Worm (Caenorhabditis elegans) whole organism, young adult: ENCODE data around the gene T28D6.5.

ENCODE experiments used
- F23B12.7 ChIP-seq: sonication (generic microtip); optimal IDR thresholded peaks from 2 replicates; lab custom pipeline; 2017; ENCODE audit warnings: missing genetic modification characterization, mild to moderate bottlenecking, missing compliant biosample characterization, antibody characterized with exemption, moderate library complexity; ENCODE audit not compliant: insufficient read depth
- Y53G8AR.9 ChIP-seq: fragments of 200-800 bp; sonication (Bioruptor generic); conservative IDR thresholded peaks from 2 replicates; pipeline ENCODE4 v1.3.6; 2022; ENCODE audit warnings: missing genetic modification reagents, missing genetic modification characterization, missing compliant biosample characterization
- Y79H2A.3 ChIP-seq: fragments of 200-800 bp; sonication (Bioruptor generic); conservative IDR thresholded peaks from 2 replicates; pipeline ENCODE4 v1.3.6; 2022; ENCODE audit warnings: missing genetic modification reagents, missing genetic modification characterization, missing compliant biosample characterization
- Y95B8A.8 ChIP-seq: fragments of 200-800 bp; sonication (Bioruptor generic); IDR thresholded peaks from 2 replicates; pipeline ENCODE4 v1.3.6; 2022; ENCODE audit warnings: missing genetic modification reagents, missing genetic modification characterization, missing compliant biosample characterization
- attf-6 ChIP-seq: fragments of 200-800 bp; sonication (Bioruptor generic); IDR thresholded peaks from 2 replicates; pipeline ENCODE4 v1.3.6; 2022; ENCODE audit warnings: missing genetic modification reagents, missing genetic modification characterization, missing compliant biosample characterization
- ceh-91 ChIP-seq: fragments of 200-800 bp; sonication (Bioruptor generic); IDR thresholded peaks from 2 replicates; pipeline ENCODE4 v1.3.6; 2022; ENCODE audit warnings: missing genetic modification reagents, missing genetic modification characterization, missing compliant biosample characterization
- lin-35 ChIP-seq, 3 experiments: fragments of 150-350 bp in 2 of 3; sonication (generic microtip) in 1 of 3; optimal IDR thresholded peaks; 2 replicates each; lab custom pipeline; 2014 to 2018; ENCODE audit warnings: missing biosample characterization in 3 of 3, missing genetic modification characterization in 3 of 3, missing genetic modification reagents in 3 of 3
- nfyb-1 ChIP-seq: fragments of 200-800 bp; sonication (Bioruptor generic); IDR thresholded peaks from 2 replicates; pipeline ENCODE4 v1.3.6; 2022; ENCODE audit warnings: missing genetic modification reagents, missing genetic modification characterization, missing compliant biosample characterization
- sptf-2 ChIP-seq: fragments of 200-800 bp; sonication (Bioruptor generic); optimal IDR thresholded peaks from 2 replicates; lab custom pipeline; 2018; ENCODE audit warnings: mild to moderate bottlenecking, missing genetic modification characterization, missing compliant biosample characterization
- unc-130 ChIP-seq: sonication (generic microtip); optimal IDR thresholded peaks from 2 replicates; lab custom pipeline; 2016; ENCODE audit warnings: missing genetic modification reagents, missing genetic modification characterization, missing compliant biosample characterization
- zim-3 ChIP-seq: sonication (generic microtip); optimal IDR thresholded peaks from 2 replicates; lab custom pipeline; 2017; ENCODE audit warnings: mild to moderate bottlenecking, missing genetic modification characterization, moderate library complexity, missing compliant biosample characterization
- ztf-18 ChIP-seq: sonication (generic microtip); optimal IDR thresholded peaks from 2 replicates; lab custom pipeline; 2016; ENCODE audit warnings: missing genotype, mild to moderate bottlenecking, missing genetic modification characterization, missing compliant biosample characterization
- ztf-22 ChIP-seq: fragments of 200-800 bp; sonication (Bioruptor generic); optimal IDR thresholded peaks from 2 replicates; lab custom pipeline; 2018; ENCODE audit warnings: mild to moderate bottlenecking, missing genetic modification characterization, moderate library complexity, missing compliant biosample characterization

DNA sequence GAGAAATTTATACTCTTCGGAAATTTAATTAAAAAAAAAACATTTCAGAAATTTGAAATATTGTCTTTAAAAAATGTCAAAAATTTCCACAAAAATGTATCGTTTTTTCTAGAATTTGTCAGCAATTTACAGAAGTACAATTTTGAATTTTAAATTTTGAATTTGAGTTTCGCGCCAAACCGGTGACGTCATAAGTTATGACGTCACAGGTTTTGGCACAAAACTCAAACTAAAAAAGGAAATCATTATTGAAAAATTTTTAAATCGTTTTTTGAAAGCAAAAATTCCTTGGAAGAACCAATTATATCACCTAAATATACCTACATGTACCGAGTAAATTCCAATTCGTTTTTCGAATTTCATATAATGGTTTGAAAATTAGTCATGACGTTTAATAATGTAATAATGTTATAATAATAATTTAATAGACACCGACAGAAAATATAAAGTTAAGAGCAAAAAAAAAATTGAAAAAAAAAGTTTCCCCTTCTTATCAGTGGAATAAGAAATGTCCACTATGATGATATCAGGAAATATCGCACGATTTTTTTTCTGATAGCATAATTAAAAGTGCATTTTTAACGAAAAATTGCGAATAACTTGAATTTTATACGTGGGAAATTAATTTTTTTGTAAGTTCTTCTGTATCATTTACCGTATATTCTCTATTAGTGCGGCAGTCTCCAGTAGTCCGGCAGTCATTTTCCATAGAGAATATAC lies 16.8 kb downstream of the T28D6.5 start:
- TF ChIP-seq attf-6 (GFP tag; lab: Robert Waterston, UW) (no peak), F23B12.7 (tag; lab: Kevin White, UChicago) (no peak), nfyb-1 (GFP tag; lab: Robert Waterston, UW) (no peak), unc-130 (GFP tag; lab: Kevin White, UChicago) (no peak), Y53G8AR.9 (GFP tag; lab: Robert Waterston, UW) (no peak), ztf-18 (tag; lab: Kevin White, UChicago) (no peak), lin-35 (GFP tag; optimal IDR thresholded peaks at IDR 0.05; lab: Kevin White, UChicago) (no peak), ceh-91 (no peak), zim-3 (no peak), sptf-2 (GFP tag; lab: Kevin White, UChicago) (no peak), Y95B8A.8 (no peak), Y79H2A.3 (GFP tag; lab: Robert Waterston, UW) (no peak), ztf-22 (GFP tag; lab: Kevin White, UChicago) (no peak)
